Worm (Caenorhabditis elegans): Measurements from ENCODE around the gene chmp-7.
A peak's percentile ranks its signal among the peaks of the same experiment; 100 is the strongest.

chmp-7 gene

DNA sequence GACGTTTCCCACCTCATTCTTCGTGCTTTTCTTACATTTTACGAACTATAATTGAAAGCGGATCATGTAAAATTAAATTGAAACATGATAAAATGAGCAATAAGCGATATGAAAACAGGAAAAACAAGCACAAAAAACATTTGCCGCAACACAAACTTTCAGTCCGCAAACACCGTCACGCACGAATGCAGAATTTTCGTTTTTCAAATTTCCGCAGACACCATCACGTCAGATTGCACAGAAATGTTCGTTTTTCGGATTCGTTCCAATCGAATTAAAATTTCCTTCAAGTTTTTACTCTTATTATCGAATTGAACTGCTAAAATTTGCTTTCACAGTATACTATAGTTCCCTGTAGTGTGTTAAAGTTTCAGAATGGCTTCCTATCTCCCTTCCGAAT, at the start of gene chmp-7:
Gene chmp-7, plus strand, starts transcription at position 369 of the 400 bp plus-strand sequence.
- peak; percentile 2 for TF ChIP-seq F13H6.1 (tag; optimal IDR thresholded peaks at IDR 0.05)
- TF ChIP-seq gmeb-2 (tag; optimal IDR thresholded peaks at IDR 0.05) = no peak
- peak; percentile 53 for TF ChIP-seq pax-1 (tag; optimal IDR thresholded peaks at IDR 0.05)
- no peak for TF ChIP-seq unc-3 (GFP tag; conservative IDR thresholded peaks at IDR 0.05)
- peak; percentile 9 for TF ChIP-seq unc-3 (tag; optimal IDR thresholded peaks at IDR 0.05)
- peak; percentile 49; the same call in 1 of the 2 replicates for TF ChIP-seq ceh-45 (GFP tag; IDR thresholded peaks at IDR 0.05)
- peak; percentile 54 for TF ChIP-seq ceh-14 (tag; optimal IDR thresholded peaks at IDR 0.05)
- peak; percentile 70 for TF ChIP-seq nfya-1 (tag; optimal IDR thresholded peaks at IDR 0.05)
- TF ChIP-seq ceh-31 (tag; optimal IDR thresholded peaks at IDR 0.05) = peak; percentile 60
- peak; percentile 34 for TF ChIP-seq C08G9.2 (tag; optimal IDR thresholded peaks at IDR 0.05)
- no peak for TF ChIP-seq ceh-9 (tag; optimal IDR thresholded peaks at IDR 0.05)
- peak; percentile 0 for TF ChIP-seq ceh-2 (tag; optimal IDR thresholded peaks at IDR 0.05)
- TF ChIP-seq pros-1 (tag; optimal IDR thresholded peaks at IDR 0.05) = no peak
- TF ChIP-seq madf-2 (tag; optimal IDR thresholded peaks at IDR 0.05) = peak; percentile 52
- peak; percentile 42 for TF ChIP-seq unc-86 (tag; optimal IDR thresholded peaks at IDR 0.05)
- peak; percentile 87 for TF ChIP-seq unc-55 (GFP tag; optimal IDR thresholded peaks at IDR 0.05)
- TF ChIP-seq fkh-10 (GFP tag; optimal IDR thresholded peaks at IDR 0.05) = no peak
- no peak for TF ChIP-seq mec-3 (tag; optimal IDR thresholded peaks at IDR 0.05; ENCODE audit: borderline replicate concordance)
- no peak for TF ChIP-seq hlh-8 (tag; optimal IDR thresholded peaks at IDR 0.05)
- peak; percentile 48 for TF ChIP-seq pat-9 (tag; optimal IDR thresholded peaks at IDR 0.05)
- TF ChIP-seq rnt-1 (tag; optimal IDR thresholded peaks at IDR 0.05) = peak; percentile 64
- peak; percentile 22 for TF ChIP-seq dve-1 (tag; optimal IDR thresholded peaks at IDR 0.05)
- TF ChIP-seq unc-42 (tag; optimal IDR thresholded peaks at IDR 0.05) = peak; percentile 93
- peak; percentile 55 for TF ChIP-seq ceh-18 (tag; optimal IDR thresholded peaks at IDR 0.05)
- TF ChIP-seq tbx-2 (tag; optimal IDR thresholded peaks at IDR 0.05) = peak; percentile 8
- peak; percentile 59 for TF ChIP-seq ztf-16 (tag; optimal IDR thresholded peaks at IDR 0.05)
- TF ChIP-seq ceh-30 (tag; optimal IDR thresholded peaks at IDR 0.05) = peak; percentile 89
- TF ChIP-seq ref-2 (tag; optimal IDR thresholded peaks at IDR 0.05) = peak; percentile 68
- peak; percentile 9 for TF ChIP-seq ceh-19 (GFP tag; optimal IDR thresholded peaks at IDR 0.05)

DNA sequence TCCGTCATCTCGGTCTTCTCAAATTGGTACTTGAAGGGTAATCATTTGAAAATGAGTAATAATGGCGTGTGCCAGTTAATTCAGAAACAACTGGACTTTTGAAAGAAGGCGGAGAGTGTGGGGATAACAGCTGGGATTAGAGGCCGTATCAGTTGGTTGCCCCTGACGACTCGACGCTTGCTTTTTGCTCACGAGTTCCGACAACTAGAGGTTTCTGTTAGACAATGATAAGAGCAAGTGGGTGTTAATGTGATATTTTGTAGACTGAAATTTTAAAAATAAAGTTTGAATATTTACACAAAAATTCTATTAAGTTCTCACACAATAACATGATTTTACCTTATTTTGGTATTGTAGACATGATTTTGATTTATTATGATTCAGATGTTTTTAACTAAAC, 49.7 kb upstream of the chmp-7 start, which contains the start of gene F44G4.7:
Gene F44G4.7, minus strand, starts transcription at position 101 of the 400 bp plus-strand sequence.
- TF ChIP-seq pha-4 (tag; optimal IDR thresholded peaks at IDR 0.05) (no peak), hlh-6 (tag; optimal IDR thresholded peaks at IDR 0.05) (no peak), hlh-15 (tag; optimal IDR thresholded peaks at IDR 0.05) (no peak), ceh-45 (GFP tag; IDR thresholded peaks at IDR 0.05) (no peak), nhr-11 (tag; optimal IDR thresholded peaks at IDR 0.05) (no peak), ceh-48 (tag; optimal IDR thresholded peaks at IDR 0.05) (no peak), ref-2 (tag; optimal IDR thresholded peaks at IDR 0.05) (no peak), pag-3 (tag; optimal IDR thresholded peaks at IDR 0.05; ENCODE audit: borderline replicate concordance) (no peak), gmeb-2 (tag; optimal IDR thresholded peaks at IDR 0.05) (no peak), K02D7.2 (tag; optimal IDR thresholded peaks at IDR 0.05) (no peak), pha-2 (tag; optimal IDR thresholded peaks at IDR 0.05) (no peak), fkh-6 (tag; optimal IDR thresholded peaks at IDR 0.05) (no peak), ceh-9 (tag; optimal IDR thresholded peaks at IDR 0.05) (no peak)

DNA sequence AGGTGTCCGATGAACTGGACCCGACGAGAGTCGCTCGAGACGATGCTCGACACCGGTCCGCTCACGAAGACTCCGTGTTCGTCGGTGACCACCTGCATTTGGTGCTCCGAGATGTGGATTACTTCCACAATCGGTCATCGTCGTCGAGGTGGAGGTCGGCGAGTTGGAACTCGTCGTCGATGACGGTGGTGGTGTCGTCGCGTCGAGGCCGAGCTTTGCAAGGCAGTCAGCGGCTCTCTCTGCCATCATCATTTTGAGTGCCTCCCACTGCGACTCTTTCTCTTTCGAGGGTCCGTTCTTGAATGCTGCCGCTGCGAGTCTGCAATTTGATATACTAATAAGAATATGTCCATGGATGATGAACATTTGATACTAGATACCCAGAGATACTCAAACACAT, 47.0 kb upstream of the chmp-7 start:
- TF ChIP-seq odd-2 (tag; optimal IDR thresholded peaks at IDR 0.05) (no peak), nhr-11 (tag; optimal IDR thresholded peaks at IDR 0.05) (no peak), K02D7.2 (tag; optimal IDR thresholded peaks at IDR 0.05) (no peak), ceh-18 (tag; optimal IDR thresholded peaks at IDR 0.05) (no peak), Y22D7AL.16 (tag; optimal IDR thresholded peaks at IDR 0.05) (no peak), pat-9 (tag; optimal IDR thresholded peaks at IDR 0.05) (no peak), lin-11 (tag; optimal IDR thresholded peaks at IDR 0.05) (no peak), tbx-7 (tag; optimal IDR thresholded peaks at IDR 0.05) (no peak), nhr-232 (tag; optimal IDR thresholded peaks at IDR 0.05) (no peak)

All from whole organism, late embryonic.